Fruit fly (Drosophila melanogaster): ENCODE measurements around the gene CG9853.

Gene CG9853

DNA sequence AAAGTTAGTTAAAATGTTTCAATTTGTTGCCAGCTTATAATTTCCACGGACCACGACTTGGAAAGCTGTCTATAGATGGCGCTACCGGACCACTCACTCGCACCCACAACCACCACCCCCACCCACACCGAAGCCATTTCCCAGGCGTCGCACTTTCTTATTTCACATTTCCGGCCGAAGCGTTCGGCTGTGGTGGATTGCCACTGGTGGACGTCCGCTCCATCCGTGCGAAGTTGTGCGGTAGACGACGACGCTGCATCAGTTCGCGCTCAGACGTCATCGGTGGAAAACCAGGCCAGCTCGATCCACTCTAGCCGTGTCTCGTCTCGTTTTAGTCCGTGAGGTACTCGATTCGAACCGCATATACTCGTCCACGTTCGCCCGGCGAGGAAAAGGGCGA is 42.2 kb downstream of the CG9853 start, which contains the start of gene CG1090 (continued):
- TF ChIP-seq CG18599 (GFP tag; optimal IDR thresholded peaks at IDR 0.05) (peak; percentile 70), CG17385 (GFP tag; optimal IDR thresholded peaks at IDR 0.05) (peak; percentile 28), ham (GFP tag; IDR thresholded peaks at IDR 0.05) (no peak), Deaf1 (tag; optimal IDR thresholded peaks at IDR 0.05) (peak; percentile 95), CkIIα-i1 (GFP tag; IDR thresholded peaks at IDR 0.05) (no peak), BtbVII (GFP tag; optimal IDR thresholded peaks at IDR 0.05) (peak; percentile 55), Jarid2 (GFP tag; optimal IDR thresholded peaks at IDR 0.05) (peak; percentile 8), nau (GFP tag; optimal IDR thresholded peaks at IDR 0.05) (peak; percentile 22), CG13296 (GFP tag; optimal IDR thresholded peaks at IDR 0.05) (peak; percentile 40), CG34376 (GFP tag; optimal IDR thresholded peaks at IDR 0.05) (peak; percentile 73), Lpt (GFP tag; optimal IDR thresholded peaks at IDR 0.05) (no peak), NK7.1 (GFP tag; optimal IDR thresholded peaks at IDR 0.05) (no peak), CG16779 (GFP tag; IDR thresholded peaks at IDR 0.05) (0 out of 2 replicates have a peak, but pooled peaks have one; percentile 36), Hand (GFP tag; optimal IDR thresholded peaks at IDR 0.05) (peak; percentile 60), row (GFP tag; IDR thresholded peaks at IDR 0.05) (no peak), pzg (GFP tag; optimal IDR thresholded peaks at IDR 0.05) (peak; percentile 15), B-H2 (GFP tag; optimal IDR thresholded peaks at IDR 0.05) (peak; percentile 5), Neu2 (GFP tag; optimal IDR thresholded peaks at IDR 0.05; ENCODE audit: borderline replicate concordance) (no peak), Elba2 (GFP tag; optimal IDR thresholded peaks at IDR 0.05) (no peak), Ets65A (GFP tag) (peak; percentile 60)

DNA sequence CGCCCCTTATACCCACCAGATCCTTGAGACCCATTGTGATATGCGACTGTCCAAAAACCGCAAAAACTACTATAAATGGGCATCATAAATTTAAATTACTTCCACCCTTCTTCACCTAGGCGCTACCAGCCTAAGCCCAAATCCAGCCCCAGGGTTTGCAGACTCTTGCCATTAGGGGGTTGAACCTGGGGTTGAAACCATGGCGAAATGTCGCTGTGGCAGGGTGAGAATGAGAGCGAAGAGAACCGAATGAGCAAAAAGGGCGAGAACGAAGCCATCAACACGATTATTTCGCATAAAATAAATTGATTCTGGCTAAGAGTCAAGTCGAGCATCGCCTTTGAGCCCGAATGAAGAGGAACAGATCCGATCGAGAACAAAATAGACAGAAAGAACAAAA is 48.3 kb downstream of the CG9853 start:
- no peak for TF ChIP-seq CG4424 (GFP tag; optimal IDR thresholded peaks at IDR 0.05)
- TF ChIP-seq zfh1 (GFP tag; IDR thresholded peaks at IDR 0.05): no peak
- TF ChIP-seq CG8359 (GFP tag; optimal IDR thresholded peaks at IDR 0.05; ENCODE audit: borderline replicate concordance): no peak
- TF ChIP-seq Dfd (GFP tag; optimal IDR thresholded peaks at IDR 0.05): no peak
- peak; percentile 62; the same call in 1 of the 2 replicates for TF ChIP-seq seq (GFP tag; IDR thresholded peaks at IDR 0.05)
- no peak for TF ChIP-seq Asciz (GFP tag; optimal IDR thresholded peaks at IDR 0.05)
- peak; percentile 65 for TF ChIP-seq Nf-YC (tag; optimal IDR thresholded peaks at IDR 0.05)
- no peak for TF ChIP-seq CG9727 (GFP tag; optimal IDR thresholded peaks at IDR 0.05)
- TF ChIP-seq CG15696 (tag; optimal IDR thresholded peaks at IDR 0.05): no peak
- no peak for TF ChIP-seq ham (GFP tag; IDR thresholded peaks at IDR 0.05)
- no peak for TF ChIP-seq bowl (GFP tag; IDR thresholded peaks at IDR 0.05)
- no peak for TF ChIP-seq sd (tag; optimal IDR thresholded peaks at IDR 0.05)
- peak; percentile 56 for TF ChIP-seq Nf-YB (GFP tag; optimal IDR thresholded peaks at IDR 0.05)
- TF ChIP-seq CG14965 (GFP tag; optimal IDR thresholded peaks at IDR 0.05; ENCODE audit: borderline replicate concordance): no peak
- no peak for TF ChIP-seq CG12391 (tag; optimal IDR thresholded peaks at IDR 0.05)
- TF ChIP-seq CG16779 (GFP tag; IDR thresholded peaks at IDR 0.05): no peak
- peak; percentile 21 for TF ChIP-seq Deaf1 (tag; optimal IDR thresholded peaks at IDR 0.05)
- no peak for TF ChIP-seq CG13287 (GFP tag; IDR thresholded peaks at IDR 0.05; ENCODE audit: partially characterized antibody)
- no peak for TF ChIP-seq CG6854 (GFP tag; optimal IDR thresholded peaks at IDR 0.05)
- TF ChIP-seq sens-2 (GFP tag; IDR thresholded peaks at IDR 0.05): no peak
- TF ChIP-seq Hsf (GFP tag; optimal IDR thresholded peaks at IDR 0.05): no peak
- no peak for TF ChIP-seq CG2199 (GFP tag; IDR thresholded peaks at IDR 0.05)

DNA sequence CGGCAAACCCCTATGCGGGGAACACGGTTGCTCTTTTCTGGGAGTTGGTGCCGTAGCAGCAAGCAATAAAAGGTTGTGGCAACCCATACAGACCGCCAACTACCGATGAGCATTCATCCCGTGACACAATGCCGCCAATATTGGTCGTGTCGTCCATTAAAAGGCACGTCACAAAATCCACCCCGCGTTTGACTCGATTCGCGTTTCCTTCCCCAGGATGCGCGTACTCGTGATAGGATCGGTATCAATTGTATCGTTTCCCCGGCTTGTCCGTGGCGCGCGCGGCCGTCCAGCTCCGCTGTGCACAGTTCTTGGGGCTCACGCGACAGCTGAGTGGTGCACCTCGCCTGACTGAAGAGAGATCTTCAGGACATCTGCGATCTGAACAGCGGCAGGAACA is 51.6 kb downstream of the CG9853 start:
- TF ChIP-seq tap (tag; optimal IDR thresholded peaks at IDR 0.05) (no peak), ac (GFP tag; optimal IDR thresholded peaks at IDR 0.05) (peak; percentile 11), Nf-YC (tag; optimal IDR thresholded peaks at IDR 0.05) (peak; percentile 50), inv (GFP tag; IDR thresholded peaks at IDR 0.05; ENCODE audit: partially characterized antibody) (no peak), cg (GFP tag; optimal IDR thresholded peaks at IDR 0.05) (no peak), Optix (GFP tag; IDR thresholded peaks at IDR 0.05) (no peak), Nf-YB (GFP tag; optimal IDR thresholded peaks at IDR 0.05) (peak; percentile 73), CG18011 (GFP tag; optimal IDR thresholded peaks at IDR 0.05) (peak; percentile 41), phol (tag; optimal IDR thresholded peaks at IDR 0.05) (peak; percentile 35), CG8478 (optimal IDR thresholded peaks at IDR 0.05) (peak; percentile 8)

Data from whole organism, embryonic.